Fruit fly (Drosophila melanogaster): ENCODE measurements around the gene DppIII.

DNA sequence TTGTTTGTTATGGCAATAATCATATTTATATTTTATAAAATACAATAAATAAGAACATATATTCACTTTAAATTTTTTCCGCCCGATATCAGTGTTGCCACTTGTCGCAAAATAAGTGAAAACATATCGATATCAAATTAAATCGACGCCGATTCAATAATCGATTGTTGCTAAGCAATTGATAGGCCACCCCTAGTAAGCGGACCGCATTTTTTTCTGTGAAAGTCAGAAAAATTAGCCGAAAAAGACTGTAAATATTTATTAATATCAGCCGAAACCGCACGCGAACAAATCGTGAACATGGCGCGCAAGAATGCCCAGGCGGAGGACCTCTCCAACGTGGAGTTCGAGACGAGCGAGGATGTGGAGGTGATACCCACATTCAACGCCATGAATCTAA, 31.2 kb upstream of the DppIII start, which contains the start of gene CG7483:
- TF ChIP-seq OdsH (GFP tag; optimal IDR thresholded peaks at IDR 0.05) = no peak
- no peak for TF ChIP-seq pan (optimal IDR thresholded peaks at IDR 0.05)
- no peak for TF ChIP-seq N (GFP tag; optimal IDR thresholded peaks at IDR 0.05)
- no peak for TF ChIP-seq Dif (GFP tag; optimal IDR thresholded peaks at IDR 0.05; ENCODE audit: partially characterized antibody)
- no peak for TF ChIP-seq dl (GFP tag; optimal IDR thresholded peaks at IDR 0.05; ENCODE audit: insufficient read depth in 1 of 2, partially characterized antibody in 2 of 2)
- no peak for TF ChIP-seq tai (GFP tag; optimal IDR thresholded peaks at IDR 0.05)
- TF ChIP-seq Sp1 (GFP tag; optimal IDR thresholded peaks at IDR 0.05) = no peak
- no peak for TF ChIP-seq Jra (GFP tag; optimal IDR thresholded peaks at IDR 0.05)
- no peak for TF ChIP-seq psq (GFP tag; optimal IDR thresholded peaks at IDR 0.05)
- TF ChIP-seq woc (GFP tag; optimal IDR thresholded peaks at IDR 0.05) = no peak
- no peak for TF ChIP-seq Rel (GFP tag; optimal IDR thresholded peaks at IDR 0.05)
- TF ChIP-seq Rel (tag; optimal IDR thresholded peaks at IDR 0.05) = no peak
- no peak for TF ChIP-seq Hnf4 (GFP tag; optimal IDR thresholded peaks at IDR 0.05)

Measured in whole organism, wandering third instar larva.